Fruit fly (Drosophila melanogaster) S2 (cell line): ENCODE data around the gene CG34180.
A peak's percentile ranks its signal among the peaks of the same experiment; 100 is the strongest.

Experiments
- CG8478 ChIP-seq: fragments of >200 bp; optimal IDR thresholded peaks from 2 replicates; lab custom pipeline; 2018
- CTCF ChIP-seq, 2 experiments: fragments of >200 bp; optimal IDR thresholded peaks; 2 replicates each; lab custom pipeline; 2018

dm6 chr2L:6070656-6071231 lies 10.4 kb downstream of the CG34180 start, which contains the start of the genes CG9154 and Kr-h2:
- TF ChIP-seq CG8478, result no peak
- TF ChIP-seq CTCF (optimal IDR thresholded peaks at IDR 0.05; lab: Kevin White, UChicago), result peak in 1 of 2 experiments; percentile 37
